Worm (Caenorhabditis elegans) whole organism, L4/young adult: ENCODE data around the gene flp-25.

Experiments
- W03F9.2 ChIP-seq: fragments of 150-350 bp; optimal IDR thresholded peaks from 2 replicates; lab custom pipeline; 2014; ENCODE audit warnings: missing biosample characterization, missing genetic modification characterization
- dao-5 ChIP-seq: sonication (generic microtip); optimal IDR thresholded peaks from 2 replicates; lab custom pipeline; 2016; ENCODE audit warnings: missing genotype, missing genetic modification characterization, moderate library complexity, missing compliant biosample characterization
- him-1 ChIP-seq: sonication (generic microtip); optimal IDR thresholded peaks from 2 replicates; lab custom pipeline; 2016; ENCODE audit warnings: missing genotype, missing genetic modification reagents, missing genetic modification characterization, missing compliant biosample characterization

Gene flp-25

ce11 chrIII:9390007-9390406 lies 28.7 kb downstream of the flp-25 start, which contains the start of gene slc-17.2:
Gene slc-17.2 (minus strand): TSS chrIII:9390107.
- no peak for TF ChIP-seq him-1
- no peak for TF ChIP-seq W03F9.2 (tag; lab: Kevin White, UChicago)
- TF ChIP-seq dao-5 (tag; lab: Kevin White, UChicago) = no peak

ce11 chrIII:9390924-9391323 lies 29.6 kb downstream of the flp-25 start:
- TF ChIP-seq dao-5 (tag; lab: Kevin White, UChicago) = no peak
- TF ChIP-seq W03F9.2 (tag; lab: Kevin White, UChicago) = no peak
- no peak for TF ChIP-seq him-1

- TF ChIP-seq dao-5 (tag; lab: Kevin White, UChicago) (no peak), W03F9.2 (tag; lab: Kevin White, UChicago) (no peak), him-1 (no peak)
These were observed 31.9 kb downstream of the flp-25 start, which contains the start of the genes gpr-2 and rgr-1 for ce11 chrIII:9393114-9393780. Gene gpr-2 (minus strand): TSS chrIII:9393164. Gene rgr-1 (plus strand): TSS chrIII:9393730.

- TF ChIP-seq him-1 (no peak), dao-5 (tag; lab: Kevin White, UChicago) (no peak), W03F9.2 (tag; lab: Kevin White, UChicago) (no peak)
These were observed 39.7 kb downstream of the flp-25 start, which contains the start of gene nlp-48 for ce11 chrIII:9401036-9401435. Gene nlp-48 (minus strand): TSS chrIII:9401136.

ce11 chrIII:9406600-9406999 lies 45.3 kb downstream of the flp-25 start, which contains the start of gene T26G10.1:
Gene T26G10.1 (minus strand): TSS chrIII:9406641.
- TF ChIP-seq dao-5 (tag; lab: Kevin White, UChicago) = no peak
- TF ChIP-seq W03F9.2 (tag; lab: Kevin White, UChicago) = peak; percentile 44

- no peak for TF ChIP-seq dao-5 (tag; lab: Kevin White, UChicago)
- TF ChIP-seq W03F9.2 (tag; lab: Kevin White, UChicago) = no peak
- no peak for TF ChIP-seq him-1
These were observed 52.0 kb downstream of the flp-25 start, which contains the start of gene T26G10.3 for ce11 chrIII:9413340-9413739. Gene T26G10.3 (minus strand): TSS chrIII:9413440.
